Fruit fly (Drosophila melanogaster): ENCODE measurements around the gene cad.

The cad gene

dm6 chr2L:20793881-20794280 lies 23.4 kb downstream of the cad start (continued):
- peak; percentile 48 for TF ChIP-seq B-H2 (GFP tag; optimal IDR thresholded peaks at IDR 0.05)
- peak; percentile 28 for TF ChIP-seq oc (tag; optimal IDR thresholded peaks at IDR 0.05)
- TF ChIP-seq Sry-β (GFP tag; optimal IDR thresholded peaks at IDR 0.05), result no peak
- TF ChIP-seq Dip3 (GFP tag; optimal IDR thresholded peaks at IDR 0.05), result no peak
- TF ChIP-seq Dek (tag; optimal IDR thresholded peaks at IDR 0.05), result no peak
- no peak for TF ChIP-seq CG11093 (GFP tag; IDR thresholded peaks at IDR 0.05)
- no peak for TF ChIP-seq CG1832 (GFP tag; optimal IDR thresholded peaks at IDR 0.05)
- TF ChIP-seq CG34376 (GFP tag; optimal IDR thresholded peaks at IDR 0.05), result peak; percentile 36
- peak; percentile 49; the same call in 1 of the 2 replicates for TF ChIP-seq tna (GFP tag; IDR thresholded peaks at IDR 0.05; ENCODE audit: partially characterized antibody)
- peak; percentile 44; the same call in 1 of the 2 replicates for TF ChIP-seq amos (GFP tag; IDR thresholded peaks at IDR 0.05; ENCODE audit: partially characterized antibody)
- no peak for TF ChIP-seq CG15269 (tag; optimal IDR thresholded peaks at IDR 0.05)
- TF ChIP-seq Awh (GFP tag; IDR thresholded peaks at IDR 0.05), result peak; percentile 27; the same call in 1 of the 2 replicates
- no peak for TF ChIP-seq twi (tag; optimal IDR thresholded peaks at IDR 0.05)
- peak; percentile 5 for TF ChIP-seq Hmr (GFP tag; optimal IDR thresholded peaks at IDR 0.05)
- peak; percentile 13 for TF ChIP-seq CG12299 (tag; optimal IDR thresholded peaks at IDR 0.05)
- TF ChIP-seq CG5180 (GFP tag; optimal IDR thresholded peaks at IDR 0.05), result peak; percentile 7
- TF ChIP-seq CG13894 (tag; optimal IDR thresholded peaks at IDR 0.05), result peak; percentile 41
- no peak for TF ChIP-seq odd (GFP tag; optimal IDR thresholded peaks at IDR 0.05)
- 0 out of 3 replicates have a peak, but pooled peaks have one; percentile 21 for TF ChIP-seq CG7357 (GFP tag; IDR thresholded peaks at IDR 0.05)
- peak; percentile 41; the same call in 1 of the 2 replicates for TF ChIP-seq CG42726 (GFP tag; IDR thresholded peaks at IDR 0.05; ENCODE audit: partially characterized antibody)
- TF ChIP-seq CG9215 (GFP tag; IDR thresholded peaks at IDR 0.05), result no peak
- peak; percentile 17 for TF ChIP-seq gfzf (GFP tag; optimal IDR thresholded peaks at IDR 0.05)
- peak; percentile 8; the same call in 1 of the 2 replicates for TF ChIP-seq inv (GFP tag; IDR thresholded peaks at IDR 0.05; ENCODE audit: partially characterized antibody)
- peak; percentile 47; the same call in 1 of the 2 replicates for TF ChIP-seq slbo (GFP tag; IDR thresholded peaks at IDR 0.05)
- no peak for TF ChIP-seq CG18476 (GFP tag; optimal IDR thresholded peaks at IDR 0.05)
- TF ChIP-seq scrt (GFP tag; optimal IDR thresholded peaks at IDR 0.05), result peak; percentile 20
- no peak for TF ChIP-seq CG7271 (tag; optimal IDR thresholded peaks at IDR 0.05)
- no peak for TF ChIP-seq ase (GFP tag; IDR thresholded peaks at IDR 0.05)
- no peak for TF ChIP-seq toy (GFP tag; IDR thresholded peaks at IDR 0.05)
- peak; percentile 32; the same call in 1 of the 2 replicates for TF ChIP-seq onecut (GFP tag; IDR thresholded peaks at IDR 0.05)
- 0 out of 2 replicates have a peak, but pooled peaks have one; percentile 31 for TF ChIP-seq nerfin-2 (GFP tag; IDR thresholded peaks at IDR 0.05; ENCODE audit: partially characterized antibody)
- no peak for TF ChIP-seq CG4617 (GFP tag; optimal IDR thresholded peaks at IDR 0.05; ENCODE audit: borderline replicate concordance)
- no peak for TF ChIP-seq CG2120 (GFP tag; optimal IDR thresholded peaks at IDR 0.05)
- no peak for TF ChIP-seq fd102C (GFP tag; optimal IDR thresholded peaks at IDR 0.05)
- peak; percentile 48; the same call in 1 of the 2 replicates for TF ChIP-seq Bgb (GFP tag; IDR thresholded peaks at IDR 0.05; ENCODE audit: partially characterized antibody)
- TF ChIP-seq chm (GFP tag; IDR thresholded peaks at IDR 0.05), result peak; percentile 74
- peak; percentile 60 for TF ChIP-seq CG15514 (GFP tag; optimal IDR thresholded peaks at IDR 0.05)
- peak; percentile 60 for TF ChIP-seq BtbVII (GFP tag; optimal IDR thresholded peaks at IDR 0.05)
- no peak for TF ChIP-seq ewg (GFP tag; optimal IDR thresholded peaks at IDR 0.05)
- TF ChIP-seq kay (GFP tag; optimal IDR thresholded peaks at IDR 0.05), result peak; percentile 47
- no peak for TF ChIP-seq Mad (GFP tag; optimal IDR thresholded peaks at IDR 0.05)
- TF ChIP-seq CG32532 (GFP tag; IDR thresholded peaks at IDR 0.05), result peak; percentile 27; the same call in 1 of the 2 replicates
- TF ChIP-seq peb (GFP tag; IDR thresholded peaks at IDR 0.05), result no peak
- peak; percentile 26 for TF ChIP-seq Fer3 (tag; optimal IDR thresholded peaks at IDR 0.05)
- TF ChIP-seq vvl (GFP tag; IDR thresholded peaks at IDR 0.05), result peak; percentile 35; the same call in 1 of the 2 replicates
- TF ChIP-seq yki (optimal IDR thresholded peaks at IDR 0.05), result no peak
- TF ChIP-seq Trl (optimal IDR thresholded peaks at IDR 0.05), result peak; percentile 54 to 69
- TF ChIP-seq Trl (GFP tag; optimal IDR thresholded peaks at IDR 0.05), result peak; percentile 33

Measured in whole organism, embryonic.